Fruit fly (Drosophila melanogaster) S2 (cell line): ENCODE measurements around the gene CG2983.

Source experiments
- CG8478 ChIP-seq: fragments of >200 bp; optimal IDR thresholded peaks from 2 replicates; lab custom pipeline; 2018
- CTCF ChIP-seq, 2 experiments: fragments of >200 bp; optimal IDR thresholded peaks; 2 replicates each; lab custom pipeline; 2018

The CG2983 gene

DNA sequence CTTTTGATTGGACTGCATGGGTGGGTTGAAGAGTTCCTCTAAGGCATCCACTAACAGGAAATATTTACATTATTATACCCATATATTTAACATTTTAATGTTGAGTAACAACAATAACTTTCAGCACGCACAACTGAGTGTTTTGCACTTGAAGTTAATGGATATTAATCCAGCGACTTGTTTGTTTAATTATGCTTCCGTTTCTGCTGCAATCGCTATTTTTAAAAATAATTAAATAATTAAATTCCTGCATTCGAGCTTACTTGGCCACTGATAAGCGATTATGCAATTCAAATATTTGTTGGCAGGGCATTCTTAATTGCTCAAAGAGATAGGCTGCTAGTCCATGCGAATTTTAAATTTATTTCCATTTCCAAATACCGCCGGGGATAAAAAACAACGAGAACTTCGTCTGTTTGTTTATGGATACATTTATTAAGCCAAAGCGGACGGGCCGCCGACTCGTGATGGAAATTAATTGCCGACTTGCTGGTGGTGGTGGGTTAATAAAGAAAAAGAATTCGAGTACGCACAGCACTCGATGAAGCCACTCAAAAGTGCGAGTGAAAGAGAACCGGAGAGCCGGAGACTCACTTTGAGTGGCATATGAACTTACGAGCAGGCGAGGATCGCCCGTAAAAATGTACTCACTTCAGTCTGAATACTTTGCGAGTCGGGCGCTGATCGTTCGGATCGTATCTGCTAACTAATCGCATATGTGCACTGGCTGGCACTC is 14.6 kb downstream of the CG2983 start:
- no peak for TF ChIP-seq CG8478 (lab: Kevin White, UChicago)
- no peak for TF ChIP-seq CTCF (optimal IDR thresholded peaks at IDR 0.05; lab: Kevin White, UChicago)

DNA sequence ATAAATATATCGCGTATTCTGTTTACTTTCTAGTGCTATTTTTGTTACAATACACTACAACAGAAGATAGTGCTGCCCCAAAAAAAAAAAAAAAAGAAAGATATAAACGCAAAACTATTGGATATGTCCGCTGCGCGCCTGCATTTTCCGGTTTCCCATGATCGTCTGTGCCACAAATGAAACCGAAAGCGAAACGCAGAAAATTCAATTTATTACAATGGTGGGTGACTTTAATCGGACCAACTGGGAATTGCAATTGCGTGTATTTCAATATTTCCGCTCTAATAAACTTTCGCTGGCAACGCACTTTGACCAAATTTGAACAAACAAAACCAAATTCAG is 15.2 kb downstream of the CG2983 start:
- TF ChIP-seq CTCF (optimal IDR thresholded peaks at IDR 0.05; lab: Kevin White, UChicago): no peak
- no peak for TF ChIP-seq CG8478 (lab: Kevin White, UChicago)

DNA sequence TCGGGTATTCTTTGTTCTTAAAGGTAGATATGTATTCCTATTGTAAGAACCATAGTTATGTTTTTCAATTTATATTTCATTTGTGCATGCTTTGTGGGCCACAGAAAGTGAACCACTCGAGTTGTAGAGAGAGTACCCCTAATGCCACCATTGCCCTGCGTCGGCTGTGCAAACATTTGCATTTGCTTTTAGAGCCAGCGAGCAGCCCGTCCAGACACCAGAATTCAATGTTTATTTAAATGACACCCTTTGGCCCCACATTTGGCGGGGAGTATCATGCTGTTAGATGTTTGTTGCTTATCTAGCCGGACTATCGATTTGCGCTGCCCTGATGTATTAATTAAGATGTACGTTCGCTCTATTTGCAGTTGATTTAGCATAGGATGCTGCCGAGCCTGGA is 17.2 kb downstream of the CG2983 start:
- no peak for TF ChIP-seq CG8478 (lab: Kevin White, UChicago)
- TF ChIP-seq CTCF (optimal IDR thresholded peaks at IDR 0.05; lab: Kevin White, UChicago): no peak

DNA sequence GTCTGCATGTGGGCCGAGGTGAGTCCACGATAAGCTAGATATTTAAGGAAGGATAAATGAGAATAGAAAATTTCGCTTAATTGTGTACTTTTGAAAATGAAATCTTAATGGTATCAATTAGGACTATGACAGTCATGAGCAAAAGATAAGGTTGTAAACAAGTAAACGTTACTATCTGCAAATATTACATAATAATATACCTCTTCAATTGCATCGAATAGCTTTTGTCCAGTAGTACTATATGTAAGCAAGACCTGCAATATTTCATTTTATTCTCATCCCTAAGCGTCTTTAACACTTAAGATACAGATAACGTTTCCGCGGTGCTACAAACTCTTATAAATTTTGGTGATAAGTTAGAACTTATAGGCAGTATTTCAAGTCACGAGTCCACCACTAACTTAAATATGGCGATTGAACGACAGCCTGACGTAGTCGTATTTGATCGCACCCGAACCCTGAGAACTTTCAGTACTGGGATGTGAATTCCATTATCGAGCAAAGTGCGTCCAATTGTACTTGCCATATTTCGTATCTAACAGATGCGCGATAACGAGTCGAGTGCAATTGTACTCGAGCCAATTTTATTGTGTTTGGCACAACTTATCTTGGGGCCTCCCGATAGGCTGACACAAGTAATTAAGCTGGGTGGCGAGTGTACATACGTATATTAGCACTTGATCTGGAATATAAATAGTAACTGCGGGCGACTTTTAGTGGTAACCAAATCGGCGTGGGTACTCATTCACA is 18.3 kb downstream of the CG2983 start:
- TF ChIP-seq CTCF (optimal IDR thresholded peaks at IDR 0.05; lab: Kevin White, UChicago) (no peak), CG8478 (lab: Kevin White, UChicago) (no peak)

DNA sequence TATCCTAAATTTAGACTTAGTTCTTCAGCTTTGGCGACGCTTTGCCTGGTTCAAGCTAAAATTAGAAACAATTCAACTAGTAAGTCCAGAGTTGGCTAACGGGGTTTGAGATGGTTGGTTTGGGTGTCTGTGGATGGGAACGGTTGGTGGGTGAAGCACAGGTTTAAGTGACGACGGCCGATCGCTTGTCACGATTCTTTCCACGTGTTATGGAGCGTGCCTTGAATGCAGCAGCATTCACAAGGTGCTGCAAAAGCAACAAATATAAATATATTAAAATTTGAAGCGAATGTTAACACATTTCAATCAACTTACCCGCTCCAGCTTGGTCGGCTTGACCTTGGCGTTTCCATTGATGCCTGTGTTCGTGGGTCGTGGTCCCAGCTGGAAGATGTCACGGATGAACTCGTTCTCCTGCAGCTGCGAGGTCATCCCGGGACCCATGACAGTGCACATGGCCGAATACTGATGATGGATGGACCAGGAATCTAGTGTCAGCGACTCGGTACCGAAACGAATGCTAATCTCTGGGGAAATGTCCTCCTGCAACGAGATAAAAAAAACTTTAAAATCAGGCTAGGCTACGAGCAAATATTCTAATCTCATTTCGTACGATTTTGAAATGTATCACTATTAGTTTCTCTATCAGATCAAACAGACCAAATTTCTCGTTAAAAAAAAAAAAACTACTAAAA is 21.7 kb downstream of the CG2983 start, which contains the start of gene CG8813:
CG8813 (plus strand) TSS at position 645 of the 695 bp plus-strand sequence.
- TF ChIP-seq CG8478 (lab: Kevin White, UChicago) (no peak), CTCF (optimal IDR thresholded peaks at IDR 0.05; lab: Kevin White, UChicago) (no peak)

DNA sequence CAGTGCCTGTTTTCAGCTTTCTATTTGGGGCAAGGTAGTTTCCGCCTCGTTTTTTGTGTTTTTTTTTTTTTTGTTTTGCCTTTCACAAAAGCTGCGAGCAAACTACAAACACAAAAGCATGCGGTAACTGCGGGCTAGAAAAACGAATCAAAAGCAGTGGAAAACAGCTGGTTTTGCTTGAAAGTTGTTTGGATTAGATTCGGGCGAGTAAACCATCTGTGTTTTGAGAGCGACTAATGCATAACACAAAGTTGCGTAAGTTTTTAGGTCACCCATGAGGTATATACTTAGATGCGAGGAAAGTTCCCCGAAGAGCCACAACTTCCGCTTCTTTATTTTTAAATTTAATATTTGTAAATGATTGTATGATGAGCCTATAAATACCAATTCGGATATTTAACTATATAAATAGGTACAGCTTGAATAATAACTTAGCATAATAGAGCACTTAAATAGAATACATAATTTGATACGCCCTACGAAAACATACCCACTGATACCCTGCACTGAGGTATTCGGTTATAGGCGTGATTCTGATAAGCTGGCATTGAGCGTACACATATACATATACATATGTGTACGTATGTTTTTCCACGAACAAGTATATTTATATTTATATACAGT is 25.0 kb downstream of the CG2983 start:
- TF ChIP-seq CTCF (optimal IDR thresholded peaks at IDR 0.05; lab: Kevin White, UChicago) (no peak), CG8478 (lab: Kevin White, UChicago) (no peak)

DNA sequence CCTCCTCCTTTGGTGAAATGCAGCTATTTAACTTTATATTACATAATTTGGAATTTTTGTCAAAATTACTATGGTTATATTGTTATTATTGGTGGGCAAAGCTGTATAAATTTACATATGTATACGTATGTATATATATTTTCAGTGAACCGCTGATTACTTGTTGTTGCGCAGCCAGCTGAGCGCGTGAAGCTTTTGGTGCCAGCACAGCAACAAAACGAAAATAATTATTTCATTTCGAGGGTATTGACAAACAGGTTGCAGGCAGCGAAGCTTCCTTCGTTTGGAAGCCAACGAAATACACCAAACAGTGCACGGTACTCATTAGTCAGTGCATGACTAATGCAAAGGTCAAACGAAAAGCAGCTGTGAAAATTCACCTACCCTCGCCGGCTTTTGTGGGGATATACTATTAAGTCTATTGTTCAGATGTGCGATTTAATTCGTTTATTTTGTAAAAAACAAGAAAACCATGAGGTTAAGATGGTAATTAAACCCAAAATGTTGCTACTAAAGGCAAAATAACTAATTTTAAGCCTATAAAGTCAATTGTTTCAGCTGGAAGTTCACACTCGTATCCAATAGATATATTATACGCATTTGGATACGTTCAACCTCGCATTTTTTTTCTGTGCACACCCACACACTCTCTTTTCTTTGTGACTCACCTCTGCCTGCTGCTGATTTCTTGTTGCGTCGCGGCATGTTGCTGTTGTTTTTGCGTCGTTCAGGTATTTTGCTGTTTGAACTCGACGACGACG is 25.7 kb downstream of the CG2983 start:
- no peak for TF ChIP-seq CG8478 (lab: Kevin White, UChicago)
- TF ChIP-seq CTCF (optimal IDR thresholded peaks at IDR 0.05; lab: Kevin White, UChicago): no peak

DNA sequence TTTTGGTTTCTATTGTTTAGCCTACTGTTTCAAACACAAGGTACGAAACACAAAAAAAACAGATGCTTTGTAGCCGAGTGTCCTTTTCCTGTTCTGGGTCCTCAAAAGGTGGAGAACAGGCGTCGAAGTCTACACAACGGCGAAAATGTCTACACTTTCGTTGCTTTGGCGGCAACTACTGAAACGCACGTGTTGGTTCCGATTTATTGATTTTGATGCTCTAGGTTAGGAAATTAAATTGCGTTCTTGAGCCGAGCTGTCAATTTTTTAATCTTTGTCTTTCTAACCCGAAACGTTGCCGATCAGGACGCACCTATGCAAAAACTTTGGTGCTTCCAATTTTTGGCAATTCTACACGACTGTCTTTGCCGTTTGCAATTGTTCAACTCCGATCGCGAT is 26.3 kb downstream of the CG2983 start:
- TF ChIP-seq CTCF (optimal IDR thresholded peaks at IDR 0.05; lab: Kevin White, UChicago): no peak
- TF ChIP-seq CG8478 (lab: Kevin White, UChicago): no peak

DNA sequence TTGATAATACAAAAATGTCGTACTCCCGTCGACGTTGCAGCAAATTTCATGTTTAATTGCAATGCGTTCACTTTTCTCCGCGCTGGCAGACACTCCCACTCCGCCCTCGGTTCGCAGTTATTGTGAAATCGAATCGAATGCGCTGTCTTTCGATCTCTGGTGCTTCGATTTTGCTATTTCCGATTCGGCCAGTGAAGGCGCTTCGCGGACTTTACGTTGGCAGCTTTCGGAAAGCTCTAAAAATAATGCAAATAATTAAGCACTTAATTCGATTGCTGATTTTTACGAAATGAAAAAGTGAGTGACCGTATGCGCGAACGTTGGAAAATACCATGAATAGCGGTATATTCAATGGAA is 26.7 kb downstream of the CG2983 start, which contains the start of gene Ifrd1:
Ifrd1 (minus strand) TSS at position 305 of the 357 bp plus-strand sequence.
- TF ChIP-seq CTCF (optimal IDR thresholded peaks at IDR 0.05; lab: Kevin White, UChicago) (no peak), CG8478 (lab: Kevin White, UChicago) (no peak)

DNA sequence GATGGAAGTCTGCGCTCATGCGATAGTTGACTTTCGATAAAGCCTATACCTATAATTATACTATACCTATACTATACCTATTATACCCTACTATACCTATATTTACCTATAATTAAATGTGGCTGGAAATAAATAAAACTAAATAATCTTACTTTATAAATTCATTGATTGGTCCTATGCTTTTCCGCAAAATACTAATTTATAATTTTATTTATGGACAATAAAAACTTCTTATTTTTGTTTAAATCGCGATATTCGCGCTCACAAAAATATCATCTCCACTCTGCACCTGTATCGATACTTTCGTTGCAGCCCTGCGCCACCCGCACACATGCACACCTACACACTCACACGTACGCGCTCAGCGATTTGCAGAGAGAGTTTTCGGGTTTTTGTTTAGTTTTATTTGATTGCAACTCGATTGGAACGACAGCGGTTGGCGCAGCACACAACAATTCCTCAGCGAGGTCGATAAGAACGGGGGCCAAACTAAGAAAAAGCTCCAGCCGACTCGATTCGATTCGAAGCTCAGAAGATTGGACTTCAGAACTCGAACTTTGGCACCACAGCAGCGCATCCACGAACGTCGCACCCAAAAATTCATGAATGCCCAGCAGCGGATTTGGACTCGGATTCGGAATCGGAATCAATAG is 27.2 kb downstream of the CG2983 start, which contains the start of gene CG8814:
CG8814 (plus strand) TSS at position 349 of the 653 bp plus-strand sequence.
- TF ChIP-seq CTCF (optimal IDR thresholded peaks at IDR 0.05; lab: Kevin White, UChicago): no peak
- no peak for TF ChIP-seq CG8478 (lab: Kevin White, UChicago)

DNA sequence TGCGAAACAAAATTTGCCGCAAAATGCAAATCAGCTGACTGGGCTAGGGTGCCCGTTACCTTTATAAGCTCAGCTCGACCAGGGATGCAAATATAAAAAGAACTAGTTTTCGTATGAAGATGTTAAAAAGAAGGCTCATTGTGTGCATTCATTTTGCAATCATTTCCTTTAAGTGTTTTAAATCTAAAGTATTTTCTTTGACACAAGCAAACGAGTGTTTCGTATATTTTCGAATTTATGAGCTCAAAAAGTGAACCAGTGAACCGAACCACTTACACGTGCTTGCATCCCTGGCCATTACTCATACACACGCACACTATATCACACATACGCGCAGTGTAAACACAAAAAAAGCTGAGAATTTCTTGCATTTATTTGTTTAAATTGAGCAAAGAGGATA is 30.8 kb downstream of the CG2983 start, which contains the start of the genes Prx6a and Sbat:
Prx6a (minus strand) TSS at position 45 of the 400 bp plus-strand sequence.
Sbat (plus strand) TSS at position 157 of the 400 bp plus-strand sequence.
- TF ChIP-seq CTCF (optimal IDR thresholded peaks at IDR 0.05; lab: Kevin White, UChicago) (no peak), CG8478 (lab: Kevin White, UChicago) (no peak)

DNA sequence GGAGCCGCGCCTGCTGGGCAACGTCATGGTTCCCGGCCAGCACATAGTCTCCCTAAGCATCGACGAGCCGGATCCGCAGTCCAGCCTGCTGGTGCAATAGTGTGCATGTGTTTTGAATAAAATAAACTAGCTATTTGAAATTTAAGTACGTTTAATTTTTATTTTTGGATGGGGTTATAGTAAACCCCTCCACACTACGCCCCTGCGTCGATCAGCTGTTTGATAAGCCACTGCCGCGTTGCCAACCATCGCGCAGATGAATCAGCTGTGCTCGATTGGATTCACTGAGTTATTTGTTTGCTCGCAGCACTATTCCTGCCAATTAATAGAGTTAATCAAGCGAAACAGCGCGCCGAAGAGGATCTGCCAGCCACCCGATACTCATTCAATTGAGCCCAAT is 31.4 kb downstream of the CG2983 start, which contains the start of gene RabGGTb:
RabGGTb (plus strand) TSS at position 254 of the 400 bp plus-strand sequence.
- TF ChIP-seq CG8478 (lab: Kevin White, UChicago) (no peak), CTCF (optimal IDR thresholded peaks at IDR 0.05; lab: Kevin White, UChicago) (no peak)
